ENCODE assay signal across 3 worm cellular contexts in the genomic region with DNA sequence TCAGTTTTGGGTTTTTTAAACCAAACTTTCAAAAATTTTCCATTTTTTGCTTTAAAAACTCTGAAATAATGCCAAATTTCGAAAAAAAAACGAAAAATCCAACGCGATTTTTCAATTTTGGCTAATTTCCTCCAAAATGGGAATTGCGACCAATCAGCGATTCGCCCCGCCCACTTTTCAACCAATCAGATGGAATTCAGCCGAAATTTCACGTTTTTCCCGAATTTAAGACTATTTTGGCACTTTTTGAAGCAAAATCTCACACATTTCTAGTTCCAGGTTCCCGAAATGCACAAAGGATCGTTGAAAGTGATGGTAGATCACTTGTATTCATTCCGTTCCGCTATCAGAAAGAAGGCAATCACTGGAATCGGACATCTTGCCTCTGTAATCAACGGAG.
TF ChIP-seq lines count a peak whose summit lies in the region.

No protein-coding gene starts in this region.

TF ChIP-seq in whole organism, L3 larva, 47 proteins besides CTCF, POLR2A, EP300 and RAD21:
- TF ChIP-seq ceh-82 (tag; optimal IDR thresholded peaks at IDR 0.05; lab: Kevin White, UChicago) (no peak), ama-1 (optimal IDR thresholded peaks at IDR 0.05; lab: Kevin White, UChicago) (no peak), nfya-1 (tag; optimal IDR thresholded peaks at IDR 0.05; lab: Kevin White, UChicago; ENCODE audit: insufficient read depth) (peak; percentile 54)

TF ChIP-seq in whole organism, L4 larva, 104 proteins besides CTCF, POLR2A, EP300 and RAD21:
- no peak for TF ChIP-seq mxl-3 (GFP tag; optimal IDR thresholded peaks at IDR 0.05; lab: Kevin White, UChicago)
- no peak for TF ChIP-seq lin-38 (GFP tag; IDR thresholded peaks at IDR 0.05; lab: Robert Waterston, UW)
- no peak for TF ChIP-seq mep-1 (tag; optimal IDR thresholded peaks at IDR 0.05; lab: Kevin White, UChicago)
- no peak for TF ChIP-seq mdl-1 (tag; optimal IDR thresholded peaks at IDR 0.05; lab: Kevin White, UChicago)
- no peak for TF ChIP-seq ama-1 (optimal IDR thresholded peaks at IDR 0.05; lab: Kevin White, UChicago)
- TF ChIP-seq aha-1 (tag; lab: Kevin White, UChicago), result peak; percentile 68

TF ChIP-seq in whole organism, late embryonic, 69 proteins besides CTCF, POLR2A, EP300 and RAD21:
- TF ChIP-seq nfya-1 (tag; optimal IDR thresholded peaks at IDR 0.05; lab: Kevin White, UChicago), result peak; percentile 60
- no peak for TF ChIP-seq sox-4 (tag; optimal IDR thresholded peaks at IDR 0.05; lab: Kevin White, UChicago)
- no peak for TF ChIP-seq lin-11 (tag; optimal IDR thresholded peaks at IDR 0.05; lab: Kevin White, UChicago)
TF ChIP-seq in whole organism, late embryonic: peak in this region for 1.
